Fruit fly (Drosophila melanogaster): ENCODE data around the gene spir.

The spir gene

dm6 chr2L:20341211-20341998 lies 30.4 kb downstream of the spir start:
- TF ChIP-seq insv (optimal IDR thresholded peaks at IDR 0.05) (no peak), h (optimal IDR thresholded peaks at IDR 0.05) (no peak), psq (optimal IDR thresholded peaks at IDR 0.05) (no peak), Sin3A (optimal IDR thresholded peaks at IDR 0.05) (no peak), Myc (optimal IDR thresholded peaks at IDR 0.05) (no peak), ttk (optimal IDR thresholded peaks at IDR 0.05) (no peak)

DNA sequence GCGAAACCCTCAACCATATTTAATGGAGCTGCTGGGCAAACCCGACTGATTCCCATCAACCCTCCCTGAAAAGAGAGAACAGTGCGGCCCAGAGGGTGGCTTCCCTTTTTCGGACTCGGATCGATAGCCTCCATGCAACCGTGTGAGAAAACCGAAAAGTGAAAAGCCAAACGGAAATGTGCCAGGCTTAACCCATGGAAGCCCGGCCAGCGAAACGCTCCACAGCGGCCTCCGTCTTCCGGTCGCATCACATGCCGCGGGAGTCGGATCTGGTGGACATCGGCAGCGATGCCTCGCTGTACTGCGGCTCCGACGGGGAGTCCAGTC lies 30.9 kb downstream of the spir start:
- TF ChIP-seq Myc (optimal IDR thresholded peaks at IDR 0.05): no peak
- TF ChIP-seq psq (optimal IDR thresholded peaks at IDR 0.05): no peak
- no peak for TF ChIP-seq h (optimal IDR thresholded peaks at IDR 0.05)
- no peak for TF ChIP-seq Sin3A (optimal IDR thresholded peaks at IDR 0.05)
- TF ChIP-seq insv (optimal IDR thresholded peaks at IDR 0.05): no peak
- no peak for TF ChIP-seq ttk (optimal IDR thresholded peaks at IDR 0.05)

- TF ChIP-seq psq (optimal IDR thresholded peaks at IDR 0.05) (no peak), Myc (optimal IDR thresholded peaks at IDR 0.05) (no peak), Sin3A (optimal IDR thresholded peaks at IDR 0.05) (no peak), insv (optimal IDR thresholded peaks at IDR 0.05) (no peak), ttk (optimal IDR thresholded peaks at IDR 0.05) (no peak), h (optimal IDR thresholded peaks at IDR 0.05) (no peak)
Measured at dm6 chr2L:20349671-20350539, 38.9 kb downstream of the spir start, which contains the start of the genes La and RtGEF. Gene La (minus strand): TSS chr2L:20350012. Gene RtGEF (plus strand): TSS chr2L:20350434.

dm6 chr2L:20351723-20352122 lies 40.7 kb downstream of the spir start:
- TF ChIP-seq h (optimal IDR thresholded peaks at IDR 0.05) (no peak), insv (optimal IDR thresholded peaks at IDR 0.05) (no peak), psq (optimal IDR thresholded peaks at IDR 0.05) (no peak), Sin3A (optimal IDR thresholded peaks at IDR 0.05) (no peak), Myc (optimal IDR thresholded peaks at IDR 0.05) (no peak), ttk (optimal IDR thresholded peaks at IDR 0.05) (no peak)

DNA sequence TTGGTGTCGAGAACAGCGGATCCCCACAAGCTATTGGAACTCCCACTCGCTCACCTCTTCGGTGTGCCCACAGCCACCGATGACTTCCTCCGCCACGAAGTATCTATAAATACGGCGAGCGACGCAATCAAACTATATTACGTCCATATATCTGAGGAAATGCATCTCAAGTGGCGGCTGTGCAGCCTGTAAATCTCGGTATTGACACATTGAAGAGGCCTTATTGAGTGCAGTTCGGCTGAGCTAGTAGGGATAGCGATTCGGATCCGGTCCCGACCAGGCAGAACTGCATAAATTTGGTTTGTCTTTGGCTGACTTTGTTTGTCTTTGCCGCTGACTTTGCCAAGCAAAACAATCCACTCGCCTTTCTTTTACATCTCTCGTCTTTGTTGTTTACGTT lies 41.2 kb downstream of the spir start:
- TF ChIP-seq insv (optimal IDR thresholded peaks at IDR 0.05) (no peak), h (optimal IDR thresholded peaks at IDR 0.05) (no peak), Sin3A (optimal IDR thresholded peaks at IDR 0.05) (no peak), psq (optimal IDR thresholded peaks at IDR 0.05) (no peak), Myc (optimal IDR thresholded peaks at IDR 0.05) (no peak), ttk (optimal IDR thresholded peaks at IDR 0.05) (no peak)

dm6 chr2L:20352727-20353126 lies 41.7 kb downstream of the spir start:
- TF ChIP-seq Sin3A (optimal IDR thresholded peaks at IDR 0.05) (no peak), Myc (optimal IDR thresholded peaks at IDR 0.05) (no peak), insv (optimal IDR thresholded peaks at IDR 0.05) (no peak), psq (optimal IDR thresholded peaks at IDR 0.05) (no peak), h (optimal IDR thresholded peaks at IDR 0.05) (no peak)

DNA sequence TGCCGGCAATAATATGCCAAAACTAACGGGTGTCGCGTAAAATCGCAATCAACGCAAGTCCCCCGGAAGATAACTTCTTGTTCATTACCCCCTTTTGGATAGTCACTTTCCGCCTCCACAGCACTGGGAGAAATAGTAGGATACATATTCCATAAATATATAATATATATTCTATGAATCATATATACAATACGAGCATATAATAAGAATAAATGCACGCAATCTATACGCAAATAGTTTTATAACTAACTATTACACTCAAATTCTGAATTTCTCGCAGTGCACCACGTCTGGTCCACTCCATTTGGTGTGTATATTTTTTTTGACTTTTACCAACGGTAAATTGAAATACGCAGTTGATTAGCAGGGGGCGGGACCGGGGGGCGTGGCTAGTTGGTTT lies 59.1 kb downstream of the spir start:
- no peak for TF ChIP-seq h (optimal IDR thresholded peaks at IDR 0.05)
- TF ChIP-seq psq (optimal IDR thresholded peaks at IDR 0.05): no peak
- TF ChIP-seq Sin3A (optimal IDR thresholded peaks at IDR 0.05): no peak
- TF ChIP-seq ttk (optimal IDR thresholded peaks at IDR 0.05): no peak
- TF ChIP-seq Myc (optimal IDR thresholded peaks at IDR 0.05): no peak
- TF ChIP-seq insv (optimal IDR thresholded peaks at IDR 0.05): no peak

- TF ChIP-seq insv (optimal IDR thresholded peaks at IDR 0.05) (no peak), ttk (optimal IDR thresholded peaks at IDR 0.05) (no peak), psq (optimal IDR thresholded peaks at IDR 0.05) (no peak), Sin3A (optimal IDR thresholded peaks at IDR 0.05) (no peak), Myc (optimal IDR thresholded peaks at IDR 0.05) (no peak), h (optimal IDR thresholded peaks at IDR 0.05) (no peak)
Measured at dm6 chr2L:20371451-20371850, 60.4 kb downstream of the spir start.

- no peak for TF ChIP-seq insv (optimal IDR thresholded peaks at IDR 0.05)
- TF ChIP-seq h (optimal IDR thresholded peaks at IDR 0.05): no peak
- TF ChIP-seq Myc (optimal IDR thresholded peaks at IDR 0.05): no peak
- TF ChIP-seq ttk (optimal IDR thresholded peaks at IDR 0.05): no peak
- no peak for TF ChIP-seq psq (optimal IDR thresholded peaks at IDR 0.05)
- no peak for TF ChIP-seq Sin3A (optimal IDR thresholded peaks at IDR 0.05)
Measured at dm6 chr2L:20374054-20374507, 63.1 kb downstream of the spir start, which contains the start of gene Ugt37A1. Gene Ugt37A1 (minus strand): TSS chr2L:20374104.

- TF ChIP-seq insv (optimal IDR thresholded peaks at IDR 0.05): no peak
- no peak for TF ChIP-seq Sin3A (optimal IDR thresholded peaks at IDR 0.05)
- no peak for TF ChIP-seq ttk (optimal IDR thresholded peaks at IDR 0.05)
- no peak for TF ChIP-seq Myc (optimal IDR thresholded peaks at IDR 0.05)
- TF ChIP-seq h (optimal IDR thresholded peaks at IDR 0.05): no peak
- TF ChIP-seq psq (optimal IDR thresholded peaks at IDR 0.05): no peak
Measured at dm6 chr2L:20381329-20381728, 70.3 kb downstream of the spir start.

dm6 chr2L:20382141-20382815 lies 71.3 kb downstream of the spir start, which contains the start of gene CG16798:
Gene CG16798 (minus strand): TSS chr2L:20382356.
- TF ChIP-seq psq (optimal IDR thresholded peaks at IDR 0.05): no peak
- no peak for TF ChIP-seq ttk (optimal IDR thresholded peaks at IDR 0.05)
- no peak for TF ChIP-seq Sin3A (optimal IDR thresholded peaks at IDR 0.05)
- TF ChIP-seq Myc (optimal IDR thresholded peaks at IDR 0.05): no peak
- TF ChIP-seq h (optimal IDR thresholded peaks at IDR 0.05): no peak
- TF ChIP-seq insv (optimal IDR thresholded peaks at IDR 0.05): no peak
